Worm (Caenorhabditis elegans) whole organism, mixed stage, embryonic: ENCODE results near the gene K05B2.4.

Experiments
- M03D4.4 ChIP-seq: sonication (generic microtip); optimal IDR thresholded peaks from 2 replicates; lab custom pipeline; 2017; ENCODE audit warnings: mild to moderate bottlenecking, missing genetic modification characterization, missing compliant biosample characterization
- bed-3 ChIP-seq: fragments of 200-800 bp; sonication (Bioruptor generic); optimal IDR thresholded peaks from 3 replicates; lab custom pipeline; 2018; ENCODE audit warnings: mild to moderate bottlenecking, missing genetic modification characterization, moderate library complexity, missing compliant biosample characterization
- ceh-39 ChIP-seq: fragments of 150-350 bp; optimal IDR thresholded peaks from 2 replicates; lab custom pipeline; 2014; ENCODE audit warnings: missing biosample characterization, missing genetic modification characterization
- ceh-43 ChIP-seq: fragments of 200-800 bp; sonication (Bioruptor generic); optimal IDR thresholded peaks from 2 replicates; lab custom pipeline; 2018; ENCODE audit warnings: mild to moderate bottlenecking, missing genetic modification characterization, moderate library complexity, missing compliant biosample characterization
- ceh-83 ChIP-seq: fragments of 200-800 bp; sonication (Bioruptor generic); optimal IDR thresholded peaks from 2 replicates; lab custom pipeline; 2018; ENCODE audit warnings: mild to moderate bottlenecking, missing genetic modification characterization, missing compliant biosample characterization
- ces-1 ChIP-seq: fragments of 150-350 bp; optimal IDR thresholded peaks from 2 replicates; lab custom pipeline; 2014; ENCODE audit warnings: missing biosample characterization, missing genetic modification reagents, missing genetic modification characterization
- cnd-1 ChIP-seq: fragments of 200-800 bp; sonication (Bioruptor generic); optimal IDR thresholded peaks from 2 replicates; lab custom pipeline; 2018; ENCODE audit warnings: mild to moderate bottlenecking, missing genetic modification characterization, missing compliant biosample characterization
- drap-1 ChIP-seq: fragments of 200-800 bp; sonication (Bioruptor generic); optimal IDR thresholded peaks from 3 replicates; lab custom pipeline; 2018; ENCODE audit warnings: mild to moderate bottlenecking, missing genetic modification characterization, missing compliant biosample characterization
- elt-1 ChIP-seq: sonication (generic microtip); optimal IDR thresholded peaks from 2 replicates; lab custom pipeline; 2017; ENCODE audit warnings: missing genetic modification characterization, mild to moderate bottlenecking, missing compliant biosample characterization, antibody characterized with exemption, moderate library complexity, borderline replicate concordance; ENCODE audit not compliant: insufficient read depth
- elt-3 ChIP-seq: fragments of 150-350 bp; optimal IDR thresholded peaks from 2 replicates; lab custom pipeline; 2014; ENCODE audit warnings: missing biosample characterization, missing genetic modification characterization
- flh-1 ChIP-seq: fragments of 200-800 bp; sonication (Bioruptor generic); optimal IDR thresholded peaks from 2 replicates; lab custom pipeline; 2018; ENCODE audit warnings: mild to moderate bottlenecking, missing genetic modification characterization, moderate library complexity, missing compliant biosample characterization
- hlh-1 ChIP-seq: fragments of 150-350 bp; optimal IDR thresholded peaks from 2 replicates; lab custom pipeline; 2014; ENCODE audit warnings: missing biosample characterization, missing genetic modification reagents, missing genetic modification characterization
- lin-13 ChIP-seq: fragments of 150-350 bp; optimal IDR thresholded peaks from 2 replicates; lab custom pipeline; 2014; ENCODE audit warnings: missing biosample characterization, missing genetic modification characterization
- lin-32 ChIP-seq: fragments of 200-800 bp; sonication (Bioruptor generic); optimal IDR thresholded peaks from 2 replicates; lab custom pipeline; 2018; ENCODE audit warnings: mild to moderate bottlenecking, missing genetic modification characterization, missing compliant biosample characterization
- lsy-2 ChIP-seq: fragments of 150-350 bp; optimal IDR thresholded peaks from 2 replicates; lab custom pipeline; 2014; ENCODE audit warnings: missing biosample characterization, missing genetic modification characterization
- mab-5 ChIP-seq: fragments of 150-350 bp; optimal IDR thresholded peaks from 2 replicates; lab custom pipeline; 2014; ENCODE audit warnings: missing biosample characterization, missing genetic modification characterization
- mep-1 ChIP-seq: fragments of 150-350 bp; optimal IDR thresholded peaks from 2 replicates; lab custom pipeline; 2017; ENCODE audit warnings: missing biosample characterization, missing genetic modification reagents, missing genetic modification characterization, inconsistent platforms
- mls-2 ChIP-seq: sonication (generic microtip); optimal IDR thresholded peaks from 2 replicates; lab custom pipeline; 2016; ENCODE audit warnings: mild to moderate bottlenecking, missing genetic modification characterization, moderate library complexity, missing compliant biosample characterization
- nhr-12 ChIP-seq: fragments of 150-350 bp; optimal IDR thresholded peaks from 2 replicates; lab custom pipeline; 2014; ENCODE audit warnings: missing biosample characterization, missing genetic modification characterization
- nhr-2 ChIP-seq: fragments of 150-350 bp; optimal IDR thresholded peaks from 2 replicates; lab custom pipeline; 2014; ENCODE audit warnings: missing biosample characterization, missing genetic modification characterization
- nhr-237 ChIP-seq: fragments of 150-350 bp; optimal IDR thresholded peaks from 2 replicates; lab custom pipeline; 2014; ENCODE audit warnings: missing biosample characterization, missing genetic modification characterization
- nhr-28 ChIP-seq: fragments of 150-350 bp; optimal IDR thresholded peaks from 2 replicates; lab custom pipeline; 2014; ENCODE audit warnings: missing biosample characterization, missing genetic modification characterization
- nhr-76 ChIP-seq: sonication (generic microtip); optimal IDR thresholded peaks from 2 replicates; lab custom pipeline; 2017; ENCODE audit warnings: missing biosample characterization, missing genetic modification characterization
- pha-4 ChIP-seq: fragments of 150-350 bp; optimal IDR thresholded peaks from 2 replicates; lab custom pipeline; 2018; ENCODE audit warnings: missing biosample characterization, missing genetic modification reagents, missing genetic modification characterization
- sem-2 ChIP-seq: fragments of 200-800 bp; sonication (Bioruptor generic); optimal IDR thresholded peaks from 2 replicates; lab custom pipeline; 2018; ENCODE audit warnings: mild to moderate bottlenecking, missing genetic modification characterization, missing compliant biosample characterization
- snpc-4 ChIP-seq: fragments of 150-350 bp; optimal IDR thresholded peaks from 2 replicates; lab custom pipeline; 2014; ENCODE audit warnings: missing biosample characterization, missing genetic modification characterization
- sptf-1 ChIP-seq: sonication (generic microtip); optimal IDR thresholded peaks from 2 replicates; lab custom pipeline; 2017; ENCODE audit warnings: mild to moderate bottlenecking, missing genetic modification characterization, moderate library complexity, missing compliant biosample characterization
- tbx-8 ChIP-seq: fragments of 200-800 bp; sonication (Bioruptor generic); optimal IDR thresholded peaks from 2 replicates; lab custom pipeline; 2018; ENCODE audit warnings: mild to moderate bottlenecking, missing genetic modification characterization, moderate library complexity, missing compliant biosample characterization
- unc-120 ChIP-seq: sonication (generic microtip); optimal IDR thresholded peaks from 2 replicates; lab custom pipeline; 2017; ENCODE audit warnings: missing genetic modification characterization, missing compliant biosample characterization; ENCODE audit not compliant: poor library complexity, severe bottlenecking
- unc-39 ChIP-seq: fragments of 150-350 bp; optimal IDR thresholded peaks from 2 replicates; lab custom pipeline; 2014; ENCODE audit warnings: missing biosample characterization, missing genetic modification characterization
- unc-62 ChIP-seq: fragments of 150-350 bp; optimal IDR thresholded peaks from 2 replicates; lab custom pipeline; 2014; ENCODE audit warnings: missing biosample characterization, missing genetic modification reagents, missing genetic modification characterization
- zip-8 ChIP-seq: fragments of 150-350 bp; optimal IDR thresholded peaks from 2 replicates; lab custom pipeline; 2014; ENCODE audit warnings: missing biosample characterization, missing genetic modification characterization
- ztf-11 ChIP-seq: fragments of 150-350 bp; optimal IDR thresholded peaks from 2 replicates; lab custom pipeline; 2014; ENCODE audit warnings: missing biosample characterization, missing genetic modification characterization

Gene K05B2.4

ce11 chrX:4960910-4961680 is 40.3 kb upstream of the K05B2.4 start:
- TF ChIP-seq ceh-43 (GFP tag; lab: Kevin White, UChicago): peak; percentile 34
- TF ChIP-seq lin-13 (tag; lab: Kevin White, UChicago): no peak
- TF ChIP-seq unc-39 (tag; lab: Kevin White, UChicago): no peak
- no peak for TF ChIP-seq pha-4
- peak; percentile 38 for TF ChIP-seq ces-1 (GFP tag; lab: Kevin White, UChicago)
- no peak for TF ChIP-seq elt-3 (tag; lab: Kevin White, UChicago)
- peak; percentile 12 for TF ChIP-seq hlh-1 (tag; lab: Kevin White, UChicago)
- TF ChIP-seq nhr-28 (tag; lab: Kevin White, UChicago): no peak
- TF ChIP-seq nhr-237 (tag; lab: Kevin White, UChicago): no peak
- peak; percentile 42 for TF ChIP-seq elt-1 (tag; lab: Kevin White, UChicago)
- peak; percentile 28 for TF ChIP-seq ztf-11 (tag; lab: Kevin White, UChicago)
- peak; percentile 72 for TF ChIP-seq sptf-1 (tag; lab: Kevin White, UChicago)
- no peak for TF ChIP-seq unc-62 (GFP tag; lab: Kevin White, UChicago)
- TF ChIP-seq mab-5: no peak
- peak; percentile 16 for TF ChIP-seq M03D4.4
- TF ChIP-seq mls-2 (tag; lab: Kevin White, UChicago): peak; percentile 25
- no peak for TF ChIP-seq zip-8 (tag; lab: Kevin White, UChicago)
- TF ChIP-seq ceh-83 (GFP tag; lab: Kevin White, UChicago): peak; percentile 59
- TF ChIP-seq, all 35 proteins: peak for 9

ce11 chrX:4960422-4960821 is 39.6 kb upstream of the K05B2.4 start, which contains the start of gene act-4:
TSS of gene act-4 (plus strand) at chrX:4960621.
- no peak for TF ChIP-seq tbx-8 (GFP tag; lab: Kevin White, UChicago)
- TF ChIP-seq ces-1 (GFP tag; lab: Kevin White, UChicago): no peak
- no peak for TF ChIP-seq ceh-83 (GFP tag; lab: Kevin White, UChicago)
- no peak for TF ChIP-seq snpc-4 (tag; lab: Kevin White, UChicago)
- TF ChIP-seq nhr-28 (tag; lab: Kevin White, UChicago): no peak
- peak; percentile 32 for TF ChIP-seq lsy-2 (tag; lab: Kevin White, UChicago)
- peak; percentile 8 for TF ChIP-seq pha-4
- peak; percentile 57 for TF ChIP-seq cnd-1
- no peak for TF ChIP-seq sem-2 (GFP tag; lab: Kevin White, UChicago)
- TF ChIP-seq unc-62 (GFP tag; lab: Kevin White, UChicago): peak; percentile 27
- TF ChIP-seq ztf-11 (tag; lab: Kevin White, UChicago): peak; percentile 18
- no peak for TF ChIP-seq ceh-39 (tag; lab: Kevin White, UChicago)
- TF ChIP-seq M03D4.4: no peak
- TF ChIP-seq nhr-12 (tag; lab: Kevin White, UChicago): no peak
- peak; percentile 39 for TF ChIP-seq hlh-1 (tag; lab: Kevin White, UChicago)
- TF ChIP-seq zip-8 (tag; lab: Kevin White, UChicago): no peak
- no peak for TF ChIP-seq flh-1
- no peak for TF ChIP-seq nhr-237 (tag; lab: Kevin White, UChicago)
- no peak for TF ChIP-seq nhr-76 (tag; lab: Kevin White, UChicago)
- TF ChIP-seq nhr-2 (tag; lab: Kevin White, UChicago): no peak
- TF ChIP-seq elt-1 (tag; lab: Kevin White, UChicago): no peak
- peak; percentile 39 for TF ChIP-seq drap-1
- peak; percentile 3 for TF ChIP-seq lin-32 (GFP tag; lab: Kevin White, UChicago)
- no peak for TF ChIP-seq mep-1 (tag; lab: Kevin White, UChicago)
- no peak for TF ChIP-seq elt-3 (tag; lab: Kevin White, UChicago)
- TF ChIP-seq mls-2 (tag; lab: Kevin White, UChicago): no peak
- no peak for TF ChIP-seq unc-39 (tag; lab: Kevin White, UChicago)
- no peak for TF ChIP-seq ceh-43 (GFP tag; lab: Kevin White, UChicago)
- peak; percentile 96 for TF ChIP-seq unc-120
- TF ChIP-seq lin-13 (tag; lab: Kevin White, UChicago): no peak

DNA sequence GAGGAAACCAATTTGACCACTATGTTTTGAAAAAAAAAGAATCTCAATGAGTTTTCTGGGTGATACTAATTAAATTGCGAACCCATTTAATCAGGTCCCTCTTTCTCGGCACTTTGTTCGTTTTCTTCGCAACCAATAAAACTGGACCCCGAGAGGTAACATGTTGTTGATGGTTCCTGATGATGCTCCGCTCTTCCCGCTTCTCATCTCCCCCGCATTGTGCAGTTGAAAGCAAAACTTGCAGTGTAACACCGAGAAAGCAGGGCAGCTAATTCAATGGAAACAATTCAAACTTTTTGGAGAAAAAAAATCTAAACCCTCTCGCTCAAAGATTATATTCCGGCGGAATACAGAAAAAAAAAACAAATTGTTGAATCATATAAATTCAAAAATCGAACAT is 38.6 kb upstream of the K05B2.4 start:
- no peak for TF ChIP-seq nhr-237 (tag; lab: Kevin White, UChicago)
- TF ChIP-seq hlh-1 (tag; lab: Kevin White, UChicago): peak; percentile 1
- peak; percentile 3 for TF ChIP-seq ces-1 (GFP tag; lab: Kevin White, UChicago)
- no peak for TF ChIP-seq lsy-2 (tag; lab: Kevin White, UChicago)
- TF ChIP-seq drap-1: no peak
- no peak for TF ChIP-seq bed-3 (GFP tag; lab: Kevin White, UChicago)
